Fruit fly (Drosophila melanogaster) whole organism, prepupa: Measurements from ENCODE around the gene CG2059.

ENCODE experiments used
- Blimp-1 ChIP-seq: fragments of 200-800 bp; sonication (Bioruptor generic); optimal IDR thresholded peaks from 3 replicates; lab custom pipeline; 2017; ENCODE audit warnings: missing biosample characterization, missing genetic modification characterization, mild to moderate bottlenecking, moderate library complexity, missing genetic modification reagents
- CG11294 ChIP-seq: fragments of 200-800 bp; sonication (Bioruptor generic); IDR thresholded peaks from 2 replicates; pipeline ENCODE4 v1.3.6; 2022; ENCODE audit warnings: missing biosample characterization, missing genetic modification characterization
- CG11902 ChIP-seq: fragments of 200-800 bp; sonication (Bioruptor generic); optimal IDR thresholded peaks from 3 replicates; lab custom pipeline; 2016; ENCODE audit warnings: missing biosample characterization, missing genetic modification characterization
- CG16779 ChIP-seq: fragments of 200-800 bp; sonication (Bioruptor generic); optimal IDR thresholded peaks from 3 replicates; lab custom pipeline; 2017; ENCODE audit warnings: missing biosample characterization, mild to moderate bottlenecking, missing genetic modification characterization
- CG32006 ChIP-seq: fragments of 200-800 bp; sonication (Bioruptor generic); optimal IDR thresholded peaks from 3 replicates; lab custom pipeline; 2017; ENCODE audit warnings: missing biosample characterization, mild to moderate bottlenecking, missing genetic modification characterization
- CG3919 ChIP-seq: fragments of 200-800 bp; sonication (Bioruptor generic); optimal IDR thresholded peaks from 3 replicates; lab custom pipeline; 2016; ENCODE audit warnings: missing biosample characterization, missing genetic modification characterization
- CG6163 ChIP-seq: fragments of 200-800 bp; sonication (Bioruptor generic); IDR thresholded peaks from 3 replicates; pipeline ENCODE4 v1.3.6; 2022; ENCODE audit warnings: missing biosample characterization, missing genetic modification characterization
- CG6276 ChIP-seq: fragments of 200-800 bp; sonication (Bioruptor generic); optimal IDR thresholded peaks from 2 replicates; lab custom pipeline; 2017; ENCODE audit warnings: missing biosample characterization, mild to moderate bottlenecking, missing genetic modification characterization
- CG6808 ChIP-seq: fragments of 200-800 bp; sonication (Bioruptor generic); optimal IDR thresholded peaks from 3 replicates; lab custom pipeline; 2017; ENCODE audit warnings: missing biosample characterization, missing genetic modification characterization, mild to moderate bottlenecking, moderate library complexity, missing genetic modification reagents
- CG6854 ChIP-seq: fragments of 200-800 bp; sonication (Bioruptor generic); optimal IDR thresholded peaks from 2 replicates; lab custom pipeline; 2017; ENCODE audit warnings: missing biosample characterization, mild to moderate bottlenecking, missing genetic modification characterization
- CG8119 ChIP-seq: fragments of 200-800 bp; sonication (Bioruptor generic); IDR thresholded peaks from 3 replicates; pipeline ENCODE4 v1.3.6; 2022; ENCODE audit warnings: missing biosample characterization, missing genetic modification characterization
- CG8319 ChIP-seq: fragments of 200-800 bp; sonication (Bioruptor generic); optimal IDR thresholded peaks from 3 replicates; lab custom pipeline; 2016; ENCODE audit warnings: missing biosample characterization, missing genetic modification characterization
- CG8632 ChIP-seq: fragments of 200-800 bp; sonication (Bioruptor generic); optimal IDR thresholded peaks from 3 replicates; lab custom pipeline; 2016; ENCODE audit warnings: missing biosample characterization, missing genetic modification characterization
- Eip78C ChIP-seq: fragments of 200-800 bp; sonication (Bioruptor generic); peaks from one replicate; lab custom pipeline; 2016; ENCODE audit warnings: missing biosample characterization, missing genetic modification characterization
- Eip93F ChIP-seq: fragments of 200-800 bp; sonication (Bioruptor generic); optimal IDR thresholded peaks from 2 replicates; lab custom pipeline; 2016; ENCODE audit warnings: missing biosample characterization, mild to moderate bottlenecking, missing genetic modification characterization
- Ets96B ChIP-seq: fragments of 200-800 bp; optimal IDR thresholded peaks from 2 replicates; lab custom pipeline; 2019; ENCODE audit warnings: missing biosample characterization, mild to moderate bottlenecking, missing genetic modification characterization, moderate library complexity
- Hr38 ChIP-seq: sonication (Bioruptor generic); optimal IDR thresholded peaks from 2 replicates; lab custom pipeline; 2016; ENCODE audit warnings: missing biosample characterization, missing genetic modification characterization
- Hr4 ChIP-seq: fragments of 200-800 bp; sonication (Bioruptor generic); optimal IDR thresholded peaks from 3 replicates; lab custom pipeline; 2016; ENCODE audit warnings: missing biosample characterization, missing genetic modification characterization
- Met ChIP-seq: fragments of 200-800 bp; sonication (Bioruptor generic); optimal IDR thresholded peaks from 3 replicates; lab custom pipeline; 2016; ENCODE audit warnings: missing biosample characterization, missing genetic modification characterization
- OdsH ChIP-seq: fragments of 200-800 bp; sonication (Bioruptor generic); optimal IDR thresholded peaks from 3 replicates; lab custom pipeline; 2016; ENCODE audit warnings: missing biosample characterization, missing genetic modification characterization
- Sox14 ChIP-seq: fragments of 200-800 bp; sonication (Bioruptor generic); optimal IDR thresholded peaks from 3 replicates; lab custom pipeline; 2016; ENCODE audit warnings: missing biosample characterization, missing genetic modification characterization
- Sox15 ChIP-seq: fragments of 200-800 bp; sonication (Bioruptor generic); optimal IDR thresholded peaks from 3 replicates; lab custom pipeline; 2016; ENCODE audit warnings: missing biosample characterization, missing genetic modification characterization
- acj6 ChIP-seq: fragments of 200-800 bp; sonication (Bioruptor generic); optimal IDR thresholded peaks from 3 replicates; lab custom pipeline; 2016; ENCODE audit warnings: missing biosample characterization, missing genetic modification characterization
- dac ChIP-seq: fragments of 200-800 bp; sonication (Bioruptor generic); optimal IDR thresholded peaks from 2 replicates; lab custom pipeline; 2017; ENCODE audit warnings: missing biosample characterization, mild to moderate bottlenecking, missing genetic modification characterization
- dsx ChIP-seq: fragments of 200-800 bp; optimal IDR thresholded peaks from 3 replicates; lab custom pipeline; 2019; ENCODE audit warnings: missing biosample characterization, mild to moderate bottlenecking, missing genetic modification characterization, moderate library complexity; ENCODE audit not compliant: poor library complexity, severe bottlenecking
- esn ChIP-seq: fragments of 200-800 bp; sonication (Bioruptor generic); optimal IDR thresholded peaks from 2 replicates; lab custom pipeline; 2016; ENCODE audit warnings: missing biosample characterization, mild to moderate bottlenecking, missing genetic modification characterization, moderate library complexity
- fd59A ChIP-seq: fragments of 200-800 bp; sonication (Bioruptor generic); optimal IDR thresholded peaks from 2 replicates; lab custom pipeline; 2017; ENCODE audit warnings: missing biosample characterization, mild to moderate bottlenecking, missing genetic modification characterization, missing genetic modification reagents
- fkh ChIP-seq: fragments of 200-800 bp; sonication (Bioruptor generic); optimal IDR thresholded peaks from 3 replicates; lab custom pipeline; 2017; ENCODE audit warnings: missing biosample characterization, mild to moderate bottlenecking, missing genetic modification characterization, moderate library complexity
- spab ChIP-seq: fragments of 200-800 bp; sonication (Bioruptor generic); optimal IDR thresholded peaks from 2 replicates; lab custom pipeline; 2017; ENCODE audit warnings: missing biosample characterization, mild to moderate bottlenecking, missing genetic modification characterization, missing genetic modification reagents

Gene CG2059

dm6 chrX:7336962-7337844 lies 51.0 kb downstream of the CG2059 start, which contains the start of gene CBP (continued):
- TF ChIP-seq Blimp-1 (GFP tag; lab: Kevin White, UChicago) (peak; percentile 81), CG6163 (GFP tag; lab: Robert Waterston, UW) (peak; percentile 97), CG6854 (GFP tag; lab: Kevin White, UChicago) (peak; percentile 95), OdsH (GFP tag; lab: Kevin White, UChicago) (peak; percentile 96), Met (GFP tag; lab: Kevin White, UChicago) (peak; percentile 96), CG11294 (GFP tag; lab: Robert Waterston, UW) (peak; percentile 83), dac (GFP tag; lab: Kevin White, UChicago) (peak; percentile 91), CG16779 (tag; lab: Kevin White, UChicago) (peak; percentile 95), Hr38 (GFP tag; lab: Kevin White, UChicago) (peak; percentile 5), CG8632 (GFP tag; lab: Kevin White, UChicago) (peak; percentile 95), spab (GFP tag; lab: Kevin White, UChicago) (peak; percentile 95), Sox14 (GFP tag; lab: Kevin White, UChicago) (peak; percentile 97), Ets96B (tag; lab: Kevin White, UChicago) (peak; percentile 97), CG8119 (GFP tag; lab: Robert Waterston, UW) (peak; percentile 96), CG11902 (peak; percentile 92), CG6808 (GFP tag; lab: Kevin White, UChicago) (peak; percentile 94), esn (peak; percentile 96), dsx (GFP tag; lab: Kevin White, UChicago) (peak; percentile 95), CG8319 (GFP tag; lab: Kevin White, UChicago) (peak; percentile 92), Sox15 (GFP tag; lab: Kevin White, UChicago) (peak; percentile 91), Eip78C (GFP tag; lab: Kevin White, UChicago) (peak; percentile 99), fkh (GFP tag; lab: Kevin White, UChicago) (peak; percentile 91), Eip93F (GFP tag; lab: Kevin White, UChicago) (peak; percentile 90), CG32006 (peak; percentile 96), CG3919 (peak; percentile 96), Hr4 (GFP tag; lab: Kevin White, UChicago) (peak; percentile 96), fd59A (GFP tag; lab: Kevin White, UChicago) (peak; percentile 96), acj6 (GFP tag; lab: Kevin White, UChicago) (peak; percentile 95), CG6276 (peak; percentile 94)
